Worm (Caenorhabditis elegans): Measurements from ENCODE around the gene ZK353.4.

DNA sequence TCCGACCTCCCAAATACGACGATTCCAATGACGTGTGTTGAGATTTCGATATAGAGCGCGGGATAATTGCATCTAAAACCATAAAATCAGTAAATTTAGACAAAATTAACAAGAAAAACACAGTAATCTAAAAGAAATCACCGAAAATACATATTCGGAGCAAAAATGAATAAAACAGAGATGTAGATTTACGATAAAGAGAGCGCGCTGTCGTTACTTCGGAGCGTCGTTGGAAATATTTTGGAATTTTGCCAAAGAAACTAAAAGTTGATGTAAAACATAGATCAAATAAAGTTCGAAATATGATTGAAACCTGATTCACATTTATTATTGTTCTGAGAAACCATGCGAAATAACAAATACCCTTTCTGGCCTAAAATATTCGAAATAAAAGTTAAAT lies 42.7 kb upstream of the ZK353.4 start, which contains the start of gene ZK1236.5:
- TF ChIP-seq ama-1 (optimal IDR thresholded peaks at IDR 0.05) (no peak), hmg-4 (GFP tag; optimal IDR thresholded peaks at IDR 0.05) (no peak), pes-1 (GFP tag; IDR thresholded peaks at IDR 0.05) (no peak), hnd-1 (tag; optimal IDR thresholded peaks at IDR 0.05) (no peak), sea-1 (GFP tag; conservative IDR thresholded peaks at IDR 0.05) (no peak), tbx-11 (GFP tag; IDR thresholded peaks at IDR 0.05) (no peak)
